Fruit fly (Drosophila melanogaster): ENCODE measurements around the gene cype.

The cype gene

DNA sequence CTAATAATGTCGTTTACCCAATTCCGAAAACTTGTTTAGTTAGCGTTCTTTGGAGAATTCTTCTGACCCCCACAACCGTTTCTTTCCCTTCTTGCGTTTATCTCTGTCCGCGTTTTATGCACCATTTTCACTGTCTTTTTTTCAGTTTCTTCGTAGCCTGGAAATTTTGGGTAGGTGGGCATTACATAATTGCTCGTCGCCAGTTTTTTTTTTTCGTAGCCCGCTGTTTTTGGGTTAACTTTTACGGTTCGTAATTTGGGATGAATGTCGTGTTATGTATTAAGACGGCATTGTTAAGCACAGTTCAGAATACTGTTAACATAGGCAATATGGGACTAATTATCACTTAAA lies 29.1 kb upstream of the cype start:
- no peak for TF ChIP-seq Rel (GFP tag; optimal IDR thresholded peaks at IDR 0.05)
- TF ChIP-seq Rel (tag; optimal IDR thresholded peaks at IDR 0.05) = no peak
- no peak for TF ChIP-seq Hnf4 (GFP tag; optimal IDR thresholded peaks at IDR 0.05)
- no peak for TF ChIP-seq rgr (GFP tag; optimal IDR thresholded peaks at IDR 0.05)

DNA sequence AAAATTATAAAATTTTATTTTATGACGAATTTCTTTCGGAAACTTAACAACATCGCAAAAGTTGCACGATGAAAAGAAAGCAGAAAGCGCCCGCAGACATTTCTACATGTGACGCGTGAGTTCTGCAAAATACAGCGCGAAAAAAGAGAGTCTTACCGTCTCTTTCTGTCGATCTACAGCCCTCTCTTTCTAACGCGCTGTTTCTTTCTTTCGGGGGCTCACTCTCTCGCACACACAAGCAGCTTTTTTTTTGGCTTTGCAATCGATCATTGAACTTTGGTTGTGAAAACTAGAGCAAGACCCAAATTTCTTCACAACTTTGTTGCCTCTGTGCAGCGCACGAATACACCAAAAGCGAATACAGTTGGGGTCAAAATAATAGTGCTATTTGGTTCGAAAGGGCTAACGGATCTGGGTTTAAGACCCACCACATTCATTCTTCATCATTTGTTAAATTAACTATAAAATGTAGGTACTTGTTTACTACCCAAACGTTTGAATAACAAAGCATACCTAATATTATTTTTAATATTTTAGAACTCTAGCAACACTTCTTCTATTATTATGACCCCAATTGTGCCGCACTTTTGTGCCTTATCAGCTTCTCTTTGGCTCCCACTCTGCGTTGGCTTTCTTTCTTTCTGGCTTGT lies 27.9 kb upstream of the cype start:
- TF ChIP-seq sv (GFP tag; optimal IDR thresholded peaks at IDR 0.05) = peak; percentile 66
- peak in 1 of 2 experiments; percentile 82 for TF ChIP-seq foxo (GFP tag; optimal IDR thresholded peaks at IDR 0.05)
- peak; percentile 88 for TF ChIP-seq OdsH (GFP tag; optimal IDR thresholded peaks at IDR 0.05)
- TF ChIP-seq Abd-B (GFP tag; optimal IDR thresholded peaks at IDR 0.05) = no peak
- TF ChIP-seq ey (GFP tag; optimal IDR thresholded peaks at IDR 0.05) = peak; percentile 87
- no peak for TF ChIP-seq sage (GFP tag; optimal IDR thresholded peaks at IDR 0.05)
- TF ChIP-seq br (GFP tag; optimal IDR thresholded peaks at IDR 0.05) = peak; percentile 89
- no peak for TF ChIP-seq Hr78 (GFP tag; optimal IDR thresholded peaks at IDR 0.05)
- TF ChIP-seq GATAd (GFP tag; optimal IDR thresholded peaks at IDR 0.05) = no peak
- TF ChIP-seq Myc (optimal IDR thresholded peaks at IDR 0.05) = no peak
- TF ChIP-seq usp (GFP tag; optimal IDR thresholded peaks at IDR 0.05) = no peak
- no peak for TF ChIP-seq Dfd (GFP tag; optimal IDR thresholded peaks at IDR 0.05)
- TF ChIP-seq dsf (GFP tag; optimal IDR thresholded peaks at IDR 0.05; ENCODE audit: borderline replicate concordance) = no peak
- no peak for TF ChIP-seq pan (optimal IDR thresholded peaks at IDR 0.05)
- TF ChIP-seq HLH106 (tag; optimal IDR thresholded peaks at IDR 0.05) = peak; percentile 77
- TF ChIP-seq lola (GFP tag; optimal IDR thresholded peaks at IDR 0.05) = no peak
- peak; percentile 18 for TF ChIP-seq woc (GFP tag; optimal IDR thresholded peaks at IDR 0.05)
- peak; percentile 80 for TF ChIP-seq psq (GFP tag; optimal IDR thresholded peaks at IDR 0.05)
- peak; percentile 80 for TF ChIP-seq Hnf4 (GFP tag; optimal IDR thresholded peaks at IDR 0.05)
- peak; percentile 91 for TF ChIP-seq Sp1 (GFP tag; optimal IDR thresholded peaks at IDR 0.05)
- TF ChIP-seq Rel (GFP tag; optimal IDR thresholded peaks at IDR 0.05) = no peak
- peak; percentile 89 for TF ChIP-seq Rel (tag; optimal IDR thresholded peaks at IDR 0.05)
- no peak for TF ChIP-seq N (GFP tag; optimal IDR thresholded peaks at IDR 0.05)
- TF ChIP-seq CG32264 (GFP tag; optimal IDR thresholded peaks at IDR 0.05) = no peak
- peak; percentile 85 for TF ChIP-seq fru (GFP tag; optimal IDR thresholded peaks at IDR 0.05)
- peak; percentile 4 for TF ChIP-seq Jra (GFP tag; optimal IDR thresholded peaks at IDR 0.05)
- TF ChIP-seq dmrt93B (GFP tag; optimal IDR thresholded peaks at IDR 0.05) = peak; percentile 49
- no peak for TF ChIP-seq jim (GFP tag; optimal IDR thresholded peaks at IDR 0.05)
- TF ChIP-seq Vsx2 (GFP tag; optimal IDR thresholded peaks at IDR 0.05; ENCODE audit: partially characterized antibody) = no peak
- peak; percentile 24 for TF ChIP-seq CG9705 (GFP tag; optimal IDR thresholded peaks at IDR 0.05)
- peak; percentile 35 for TF ChIP-seq brk (GFP tag; optimal IDR thresholded peaks at IDR 0.05)
- peak; percentile 84 for TF ChIP-seq h (GFP tag; optimal IDR thresholded peaks at IDR 0.05)
- TF ChIP-seq Dif (GFP tag; optimal IDR thresholded peaks at IDR 0.05; ENCODE audit: partially characterized antibody) = no peak
- TF ChIP-seq Mio (GFP tag; optimal IDR thresholded peaks at IDR 0.05) = no peak
- no peak for TF ChIP-seq dl (GFP tag; optimal IDR thresholded peaks at IDR 0.05; ENCODE audit: insufficient read depth in 1 of 2, partially characterized antibody in 2 of 2)
- peak; percentile 28 for TF ChIP-seq CrebA (GFP tag; optimal IDR thresholded peaks at IDR 0.05; ENCODE audit: borderline replicate concordance)
- peak; percentile 86 for TF ChIP-seq rgr (GFP tag; optimal IDR thresholded peaks at IDR 0.05)
- no peak for TF ChIP-seq Hr83 (GFP tag; optimal IDR thresholded peaks at IDR 0.05; ENCODE audit: poor library complexity, severe bottlenecking)
- no peak for TF ChIP-seq tai (GFP tag; optimal IDR thresholded peaks at IDR 0.05)

DNA sequence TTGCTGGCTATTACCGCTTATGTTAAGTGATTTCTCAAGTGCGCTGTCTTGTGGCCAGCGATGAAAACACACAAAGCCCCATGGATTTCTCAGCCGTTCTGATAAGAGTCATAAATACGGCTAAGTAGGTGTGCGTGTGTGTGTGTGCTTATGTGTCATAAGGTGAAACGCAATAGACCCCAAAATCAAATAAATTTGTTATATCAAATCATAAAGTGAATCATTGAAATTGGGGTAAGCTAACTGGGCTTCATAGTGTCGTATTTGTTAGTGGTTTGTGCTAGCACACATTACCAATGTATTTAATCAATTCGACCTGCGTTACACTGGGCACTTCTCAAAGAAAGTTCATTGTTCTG lies 27.4 kb upstream of the cype start:
- no peak for TF ChIP-seq dmrt93B (GFP tag; optimal IDR thresholded peaks at IDR 0.05)
- TF ChIP-seq Hnf4 (GFP tag; optimal IDR thresholded peaks at IDR 0.05) = no peak
- peak; percentile 13 for TF ChIP-seq Dif (GFP tag; optimal IDR thresholded peaks at IDR 0.05; ENCODE audit: partially characterized antibody)

Data from whole organism, wandering third instar larva.